Worm (Caenorhabditis elegans): ENCODE results near the gene C25E10.10.

DNA sequence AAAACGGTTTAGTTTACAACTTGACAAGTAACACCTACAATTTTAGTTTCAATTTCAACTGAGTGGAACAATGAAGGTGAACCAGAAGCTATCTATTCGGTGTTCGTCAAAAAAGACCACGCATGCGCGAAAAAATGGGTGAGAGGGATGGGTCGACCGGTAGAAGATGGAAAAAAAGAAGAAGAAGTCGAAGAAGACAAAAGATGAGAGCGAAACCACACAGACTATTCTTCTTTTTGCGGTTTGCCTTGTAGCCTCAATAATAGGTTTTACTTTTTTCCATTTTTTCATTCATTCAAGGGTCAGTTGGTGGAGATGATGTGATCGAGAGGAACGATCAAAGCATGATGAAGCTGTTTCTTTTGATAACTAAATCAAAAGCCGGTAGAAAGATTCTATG is 26.2 kb upstream of the C25E10.10 start:
- TF ChIP-seq lin-32 (GFP tag; optimal IDR thresholded peaks at IDR 0.05) (no peak), unc-39 (tag; optimal IDR thresholded peaks at IDR 0.05) (no peak), elt-3 (tag; optimal IDR thresholded peaks at IDR 0.05) (no peak), sptf-1 (tag; optimal IDR thresholded peaks at IDR 0.05) (no peak), ceh-39 (tag; optimal IDR thresholded peaks at IDR 0.05) (no peak), blmp-1 (tag; optimal IDR thresholded peaks at IDR 0.05) (no peak), ceh-43 (GFP tag; optimal IDR thresholded peaks at IDR 0.05) (no peak), nhr-12 (tag; optimal IDR thresholded peaks at IDR 0.05) (no peak)

Data from whole organism, mixed stage, embryonic.